Fruit fly (Drosophila melanogaster) whole organism, embryonic: ENCODE data around the gene mRpL14.

ENCODE experiments used
- Atf6 ChIP-seq: fragments of 200-800 bp; sonication (Bioruptor generic); IDR thresholded peaks from 2 replicates; pipeline ENCODE4 v1.3.6; 2022; ENCODE audit warnings: missing biosample characterization, missing genetic modification characterization
- Bteb2 ChIP-seq: fragments of 200-800 bp; sonication (Bioruptor generic); optimal IDR thresholded peaks from 2 replicates; lab custom pipeline; 2016; ENCODE audit warnings: missing biosample characterization, missing genetic modification characterization
- CG10959 ChIP-seq: fragments of 200-800 bp; sonication (Bioruptor generic); IDR thresholded peaks from 2 replicates; pipeline ENCODE4 v1.3.6; 2022; ENCODE audit warnings: missing biosample characterization, missing genetic modification characterization
- CG11093 ChIP-seq: fragments of 200-800 bp; sonication (Bioruptor generic); IDR thresholded peaks from 3 replicates; pipeline ENCODE4 v1.3.6; 2022; ENCODE audit warnings: missing biosample characterization, missing genetic modification characterization
- CG13775 ChIP-seq: fragments of 200-800 bp; sonication (Bioruptor generic); optimal IDR thresholded peaks from 3 replicates; lab custom pipeline; 2017; ENCODE audit warnings: missing biosample characterization, mild to moderate bottlenecking, missing genetic modification characterization
- CG15514 ChIP-seq: fragments of 200-800 bp; sonication (Bioruptor generic); optimal IDR thresholded peaks from 3 replicates; lab custom pipeline; 2017; ENCODE audit warnings: missing biosample characterization, missing genetic modification characterization, mild to moderate bottlenecking, moderate library complexity, missing genetic modification reagents
- CG15696 ChIP-seq: fragments of 200-800 bp; sonication (Bioruptor generic); optimal IDR thresholded peaks from 2 replicates; lab custom pipeline; 2019; ENCODE audit warnings: missing biosample characterization, mild to moderate bottlenecking, missing genetic modification characterization, moderate library complexity
- CG17568 ChIP-seq: fragments of 200-800 bp; sonication (Bioruptor generic); optimal IDR thresholded peaks from 2 replicates; lab custom pipeline; 2018; ENCODE audit warnings: missing biosample characterization, mild to moderate bottlenecking, missing genetic modification characterization, moderate library complexity
- CG18619 ChIP-seq: fragments of 200-800 bp; sonication (Bioruptor generic); optimal IDR thresholded peaks from 3 replicates; lab custom pipeline; 2017; ENCODE audit warnings: missing biosample characterization, mild to moderate bottlenecking, missing genetic modification characterization
- CG33557 ChIP-seq: fragments of 200-800 bp; sonication (Bioruptor generic); optimal IDR thresholded peaks from 2 replicates; lab custom pipeline; 2019; ENCODE audit warnings: missing biosample characterization, mild to moderate bottlenecking, missing genetic modification characterization, moderate library complexity
- CG3407 ChIP-seq: fragments of 200-800 bp; sonication (Bioruptor generic); optimal IDR thresholded peaks from 2 replicates; lab custom pipeline; 2018; ENCODE audit warnings: missing biosample characterization, mild to moderate bottlenecking, missing genetic modification characterization
- CG34224 ChIP-seq: fragments of 200-800 bp; sonication (Bioruptor generic); IDR thresholded peaks from 3 replicates; pipeline ENCODE4 v1.3.6; 2022; ENCODE audit warnings: missing biosample characterization, missing genetic modification characterization; ENCODE audit not compliant: partially characterized antibody
- CG4404 ChIP-seq: fragments of 200-800 bp; sonication (Bioruptor generic); IDR thresholded peaks from 2 replicates; pipeline ENCODE4 v1.3.6; 2022; ENCODE audit warnings: missing biosample characterization, missing genetic modification characterization
- CG7556 ChIP-seq: fragments of 200-800 bp; sonication (Bioruptor generic); optimal IDR thresholded peaks from 2 replicates; lab custom pipeline; 2017; ENCODE audit warnings: missing biosample characterization, mild to moderate bottlenecking, missing genetic modification characterization
- CG8388 ChIP-seq: fragments of 200-800 bp; sonication (Bioruptor generic); optimal IDR thresholded peaks from 2 replicates; lab custom pipeline; 2019; ENCODE audit warnings: missing biosample characterization, mild to moderate bottlenecking, missing genetic modification characterization, moderate library complexity
- CG9876 ChIP-seq: fragments of 200-800 bp; sonication (Bioruptor generic); optimal IDR thresholded peaks from 2 replicates; lab custom pipeline; 2016; ENCODE audit warnings: missing biosample characterization, missing genetic modification characterization
- CHES-1-like ChIP-seq: fragments of 200-800 bp; sonication (Bioruptor generic); optimal IDR thresholded peaks from 2 replicates; lab custom pipeline; 2016; ENCODE audit warnings: missing biosample characterization, missing genetic modification characterization
- Chrac-16 ChIP-seq: fragments of 200-800 bp; sonication (Bioruptor generic); optimal IDR thresholded peaks from 3 replicates; lab custom pipeline; 2016; ENCODE audit warnings: missing biosample characterization, missing genetic modification characterization
- CoRest ChIP-seq: fragments of 200-800 bp; sonication (Bioruptor generic); optimal IDR thresholded peaks from 3 replicates; lab custom pipeline; 2018; ENCODE audit warnings: missing biosample characterization, mild to moderate bottlenecking, missing genetic modification characterization, moderate library complexity
- Dip2 ChIP-seq: fragments of 200-800 bp; sonication (Bioruptor generic); IDR thresholded peaks from 2 replicates; pipeline ENCODE4 v1.3.6; 2022; ENCODE audit warnings: missing biosample characterization, missing genetic modification characterization
- Drgx ChIP-seq: fragments of 200-800 bp; sonication (Bioruptor generic); IDR thresholded peaks from 2 replicates; pipeline ENCODE4 v1.3.6; 2022; ENCODE audit warnings: missing biosample characterization, missing genetic modification characterization
- E2f2 ChIP-seq: fragments of 200-800 bp; sonication (Bioruptor generic); IDR thresholded peaks from 2 replicates; pipeline ENCODE4 v1.3.6; 2022; ENCODE audit warnings: missing biosample characterization, missing genetic modification characterization
- H2.0 ChIP-seq: fragments of 200-800 bp; sonication (Bioruptor generic); IDR thresholded peaks from 2 replicates; pipeline ENCODE4 v1.3.6; 2022; ENCODE audit warnings: missing biosample characterization, missing genetic modification characterization
- HLH3B ChIP-seq: fragments of 200-800 bp; sonication (Bioruptor generic); IDR thresholded peaks from 2 replicates; pipeline ENCODE4 v1.3.6; 2022; ENCODE audit warnings: missing biosample characterization, missing genetic modification characterization
- Lhr ChIP-seq: fragments of 200-800 bp; sonication (Bioruptor generic); optimal IDR thresholded peaks from 3 replicates; lab custom pipeline; 2017; ENCODE audit warnings: mild to moderate bottlenecking, missing biosample characterization, missing genetic modification reagents, missing genetic modification characterization
- Med ChIP-seq: fragments of 200-800 bp; sonication (Bioruptor generic); peaks from one replicate; lab custom pipeline; 2016; ENCODE audit warnings: missing biosample characterization, missing genetic modification characterization, mild to moderate bottlenecking, inconsistent platforms, moderate library complexity
- Sox102F ChIP-seq: fragments of 200-800 bp; sonication (Bioruptor generic); optimal IDR thresholded peaks from 2 replicates; lab custom pipeline; 2018; ENCODE audit warnings: missing biosample characterization, mild to moderate bottlenecking, missing genetic modification characterization, moderate library complexity
- Xbp1 ChIP-seq: fragments of 200-800 bp; sonication (Bioruptor generic); optimal IDR thresholded peaks from 3 replicates; lab custom pipeline; 2016; ENCODE audit warnings: missing biosample characterization, mild to moderate bottlenecking, missing genetic modification characterization
- ara ChIP-seq: fragments of 200-800 bp; sonication (Bioruptor generic); IDR thresholded peaks from 2 replicates; pipeline ENCODE4 v1.3.6; 2022; ENCODE audit warnings: missing biosample characterization, missing genetic modification characterization
- chinmo ChIP-seq: fragments of 200-800 bp; sonication (Bioruptor generic); IDR thresholded peaks from 4 replicates; pipeline ENCODE4 v1.3.6; 2022; ENCODE audit warnings: missing biosample characterization, missing genetic modification characterization; ENCODE audit not compliant: partially characterized antibody
- crol ChIP-seq: fragments of 200-800 bp; sonication (Bioruptor generic); IDR thresholded peaks from 2 replicates; pipeline ENCODE4 v1.3.6; 2022; ENCODE audit warnings: missing biosample characterization, missing genetic modification characterization
- dpn ChIP-seq, 2 experiments: fragments of 200-800 bp; sonication (Bioruptor generic); optimal IDR thresholded peaks; 3 replicates each; lab custom pipeline; 2016; ENCODE audit warnings: missing biosample characterization in 2 of 2, missing genetic modification characterization in 2 of 2
- dysf ChIP-seq: fragments of 200-800 bp; sonication (Bioruptor generic); IDR thresholded peaks from 3 replicates; pipeline ENCODE4 v1.3.6; 2022; ENCODE audit warnings: missing biosample characterization, missing genetic modification characterization
- grn ChIP-seq: fragments of 200-800 bp; sonication (Bioruptor generic); optimal IDR thresholded peaks from 3 replicates; lab custom pipeline; 2017; ENCODE audit warnings: missing biosample characterization, missing genetic modification characterization
- jigr1 ChIP-seq: fragments of 200-800 bp; sonication (Bioruptor generic); IDR thresholded peaks from 3 replicates; pipeline ENCODE4 v1.3.6; 2022; ENCODE audit warnings: missing biosample characterization, missing genetic modification characterization
- jumu ChIP-seq: fragments of 200-800 bp; sonication (Bioruptor generic); optimal IDR thresholded peaks from 3 replicates; lab custom pipeline; 2016; ENCODE audit warnings: missing biosample characterization, missing genetic modification characterization
- knrl ChIP-seq: fragments of 200-800 bp; sonication (Bioruptor generic); IDR thresholded peaks from 3 replicates; pipeline ENCODE4 v1.3.6; 2022; ENCODE audit warnings: missing biosample characterization, missing genetic modification characterization; ENCODE audit not compliant: partially characterized antibody
- lmd ChIP-seq: fragments of 200-800 bp; sonication (Bioruptor generic); IDR thresholded peaks from 2 replicates; pipeline ENCODE4 v1.3.6; 2022; ENCODE audit warnings: missing biosample characterization, missing genetic modification characterization
- nerfin-1 ChIP-seq: fragments of 200-800 bp; sonication (Bioruptor generic); optimal IDR thresholded peaks from 3 replicates; lab custom pipeline; 2019; ENCODE audit warnings: missing biosample characterization, mild to moderate bottlenecking, missing genetic modification characterization, moderate library complexity
- nmo ChIP-seq: fragments of 200-800 bp; sonication (Bioruptor generic); optimal IDR thresholded peaks from 2 replicates; lab custom pipeline; 2018; ENCODE audit warnings: missing biosample characterization, mild to moderate bottlenecking, missing genetic modification characterization, moderate library complexity
- nom ChIP-seq: fragments of 200-800 bp; sonication (Bioruptor generic); optimal IDR thresholded peaks from 2 replicates; lab custom pipeline; 2017; ENCODE audit warnings: missing biosample characterization, missing genetic modification characterization, mild to moderate bottlenecking, moderate library complexity, missing genetic modification reagents
- pros ChIP-seq: fragments of 200-800 bp; sonication (Bioruptor generic); optimal IDR thresholded peaks from 3 replicates; lab custom pipeline; 2019; ENCODE audit warnings: missing biosample characterization, mild to moderate bottlenecking, missing genetic modification characterization, moderate library complexity
- scrt ChIP-seq: fragments of 200-800 bp; sonication (Bioruptor generic); optimal IDR thresholded peaks from 2 replicates; lab custom pipeline; 2018; ENCODE audit warnings: missing biosample characterization, mild to moderate bottlenecking, missing genetic modification characterization, moderate library complexity
- tap ChIP-seq: fragments of 200-800 bp; optimal IDR thresholded peaks from 3 replicates; lab custom pipeline; 2019; ENCODE audit warnings: missing biosample characterization, mild to moderate bottlenecking, missing genetic modification characterization, moderate library complexity
- tin ChIP-seq: fragments of 200-800 bp; sonication (Bioruptor generic); optimal IDR thresholded peaks from 3 replicates; lab custom pipeline; 2016; ENCODE audit warnings: missing biosample characterization, missing genetic modification characterization
- tio ChIP-seq: fragments of 200-800 bp; sonication (Bioruptor generic); optimal IDR thresholded peaks from 2 replicates; lab custom pipeline; 2017; ENCODE audit warnings: missing biosample characterization, missing genetic modification characterization, inconsistent platforms

Gene mRpL14

DNA sequence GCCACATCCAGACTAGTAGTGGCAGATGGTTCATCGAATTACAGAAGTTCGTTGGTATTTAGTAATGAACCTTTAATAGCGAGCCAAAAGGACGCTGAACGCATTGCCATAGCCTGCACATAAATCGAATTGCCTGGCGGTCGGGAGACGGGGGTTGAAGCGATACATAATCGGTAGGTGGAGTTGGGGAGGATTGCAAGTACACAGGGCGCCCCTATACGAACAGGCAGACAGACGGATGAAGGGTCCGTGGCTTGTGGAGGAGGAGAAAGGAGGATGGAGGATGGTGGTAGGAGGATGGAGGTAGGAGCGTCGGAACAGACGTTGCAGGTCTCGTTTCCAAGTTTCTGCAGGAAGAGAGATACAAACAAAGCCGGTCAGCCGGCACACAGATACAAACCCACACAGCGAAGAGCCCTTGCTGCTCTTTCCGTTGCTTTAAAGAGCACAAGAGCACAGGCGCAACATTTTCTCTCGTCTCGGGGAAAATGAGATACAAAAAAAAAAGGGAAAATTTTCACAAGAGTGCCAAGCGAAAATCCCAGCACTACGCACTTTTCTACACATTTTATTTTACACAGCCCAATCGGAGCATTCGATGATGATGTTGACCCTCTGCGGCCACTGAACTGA is 20.7 kb downstream of the mRpL14 start (continued):
- TF ChIP-seq crol (GFP tag; lab: Robert Waterston, UW) (peak; percentile 51; the same call in 1 of the 2 replicates), Sox102F (GFP tag; lab: Kevin White, UChicago) (no peak), CG3407 (GFP tag; lab: Kevin White, UChicago) (no peak), nerfin-1 (tag; lab: Kevin White, UChicago) (peak; percentile 5), CHES-1-like (GFP tag; lab: Kevin White, UChicago) (no peak), CG10959 (GFP tag; lab: Robert Waterston, UW) (no peak), CG15696 (tag; lab: Kevin White, UChicago) (no peak), pros (GFP tag; lab: Kevin White, UChicago) (peak; percentile 74)

DNA sequence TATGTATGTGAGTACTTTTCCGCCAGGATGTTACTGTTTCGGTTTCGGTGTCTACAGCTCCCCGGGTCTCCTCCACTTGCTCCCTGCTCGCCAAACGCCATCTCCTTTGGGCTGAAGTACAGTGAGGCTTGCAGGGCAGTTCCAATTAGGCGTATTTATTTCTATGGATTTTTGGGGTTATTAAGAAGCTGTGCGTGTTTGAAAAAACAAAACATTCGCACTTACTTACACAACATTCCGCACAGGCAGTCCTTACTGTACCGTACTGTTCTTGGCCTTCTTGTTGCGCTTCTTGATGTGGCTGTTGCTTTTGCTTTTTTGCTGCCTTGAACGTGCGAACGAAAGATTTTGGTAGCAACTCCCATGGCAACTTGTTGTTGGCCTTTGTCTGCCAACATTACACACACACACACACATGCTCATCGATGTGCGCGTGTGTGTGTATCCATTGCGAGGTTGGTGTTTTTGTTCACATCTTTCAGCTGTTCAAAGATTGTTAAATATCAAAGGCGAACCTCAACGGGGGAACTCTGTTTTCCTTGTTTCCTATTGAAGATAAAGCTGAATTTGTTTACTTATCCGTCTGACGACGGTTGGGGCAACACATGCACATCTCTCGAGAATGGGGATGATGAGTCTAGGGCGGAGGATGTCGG is 22.4 kb downstream of the mRpL14 start:
- TF ChIP-seq tap (tag; lab: Kevin White, UChicago) (no peak), chinmo (no peak), Sox102F (GFP tag; lab: Kevin White, UChicago) (peak; percentile 48), CG15696 (tag; lab: Kevin White, UChicago) (no peak), H2.0 (GFP tag; lab: Robert Waterston, UW) (peak; percentile 77), CG11093 (GFP tag; lab: Robert Waterston, UW) (no peak), tio (GFP tag; lab: Kevin White, UChicago) (peak; percentile 27), CG9876 (GFP tag; lab: Kevin White, UChicago) (peak; percentile 39), jigr1 (GFP tag; lab: Robert Waterston, UW) (no peak), jumu (GFP tag; lab: Kevin White, UChicago) (peak; percentile 0), Med (GFP tag; lab: Kevin White, UChicago) (peak; percentile 92), HLH3B (GFP tag; lab: Robert Waterston, UW) (peak; percentile 60; the same call in 1 of the 2 replicates), dpn (GFP tag; optimal IDR thresholded peaks at IDR 0.05; lab: Kevin White, UChicago) (peak; percentile 44 to 66), CG34224 (no peak), ara (peak; percentile 65), CG4404 (GFP tag; lab: Robert Waterston, UW) (peak; percentile 67), knrl (GFP tag; lab: Robert Waterston, UW) (no peak), Chrac-16 (peak; percentile 47), scrt (peak; percentile 82), CG8388 (GFP tag; lab: Kevin White, UChicago) (no peak), CG15514 (peak; percentile 50), Lhr (GFP tag; lab: Kevin White, UChicago) (no peak), nmo (peak; percentile 43), Dip2 (GFP tag; lab: Robert Waterston, UW) (no peak), Bteb2 (GFP tag; lab: Kevin White, UChicago) (peak; percentile 45), CG18619 (peak; percentile 36), Xbp1 (GFP tag; lab: Kevin White, UChicago) (peak; percentile 64), CG13775 (GFP tag; lab: Kevin White, UChicago) (peak; percentile 35), CG17568 (GFP tag; lab: Kevin White, UChicago) (no peak), CG33557 (GFP tag; lab: Kevin White, UChicago) (no peak), Drgx (GFP tag; lab: Robert Waterston, UW) (peak; percentile 58; the same call in 1 of the 2 replicates), CoRest (peak; percentile 19), dysf (GFP tag; lab: Robert Waterston, UW) (peak; percentile 63), CG7556 (GFP tag; lab: Kevin White, UChicago) (peak; percentile 57), tin (GFP tag; lab: Kevin White, UChicago) (peak; percentile 54), lmd (GFP tag; lab: Robert Waterston, UW) (peak; percentile 67), Atf6 (GFP tag; lab: Robert Waterston, UW) (peak; percentile 45; the same call in 1 of the 2 replicates), grn (no peak), nom (GFP tag; lab: Kevin White, UChicago) (peak; percentile 63), E2f2 (peak; percentile 41; the same call in 1 of the 2 replicates)
